Worm (Caenorhabditis elegans) whole organism, L4/young adult: ENCODE results near the gene sra-34.

Experiments
- W03F9.2 ChIP-seq: fragments of 150-350 bp; optimal IDR thresholded peaks from 2 replicates; lab custom pipeline; 2014; ENCODE audit warnings: missing biosample characterization, missing genetic modification characterization
- dao-5 ChIP-seq: sonication (generic microtip); optimal IDR thresholded peaks from 2 replicates; lab custom pipeline; 2016; ENCODE audit warnings: missing genotype, missing genetic modification characterization, moderate library complexity, missing compliant biosample characterization
- him-1 ChIP-seq: sonication (generic microtip); optimal IDR thresholded peaks from 2 replicates; lab custom pipeline; 2016; ENCODE audit warnings: missing genotype, missing genetic modification reagents, missing genetic modification characterization, missing compliant biosample characterization

Gene sra-34

ce11 chrII:4543568-4543967 lies at the start of gene sra-34:
Gene sra-34 (minus strand): TSS chrII:4543668.
- TF ChIP-seq him-1 (tag; lab: Kevin White, UChicago) (no peak), W03F9.2 (no peak), dao-5 (tag; lab: Kevin White, UChicago) (no peak)

- no peak for TF ChIP-seq W03F9.2
- no peak for TF ChIP-seq him-1 (tag; lab: Kevin White, UChicago)
- TF ChIP-seq dao-5 (tag; lab: Kevin White, UChicago), result no peak
Measured at ce11 chrII:4590660-4591059, 47.2 kb upstream of the sra-34 start.

ce11 chrII:4590086-4590485 lies 46.6 kb upstream of the sra-34 start:
- TF ChIP-seq W03F9.2 (no peak), dao-5 (tag; lab: Kevin White, UChicago) (no peak), him-1 (tag; lab: Kevin White, UChicago) (no peak)

- TF ChIP-seq W03F9.2 (no peak), dao-5 (tag; lab: Kevin White, UChicago) (no peak), him-1 (tag; lab: Kevin White, UChicago) (no peak)
Measured at ce11 chrII:4585327-4585726, 41.9 kb upstream of the sra-34 start.

ce11 chrII:4584313-4584712 lies 40.8 kb upstream of the sra-34 start:
- no peak for TF ChIP-seq dao-5 (tag; lab: Kevin White, UChicago)
- TF ChIP-seq him-1 (tag; lab: Kevin White, UChicago), result no peak
- TF ChIP-seq W03F9.2, result no peak

- TF ChIP-seq W03F9.2 (no peak), him-1 (tag; lab: Kevin White, UChicago) (no peak), dao-5 (tag; lab: Kevin White, UChicago) (no peak)
Measured at ce11 chrII:4583203-4583912, 39.9 kb upstream of the sra-34 start.

- TF ChIP-seq him-1 (tag; lab: Kevin White, UChicago) (no peak), dao-5 (tag; lab: Kevin White, UChicago) (no peak), W03F9.2 (no peak)
Measured at ce11 chrII:4581090-4581489, 37.6 kb upstream of the sra-34 start.

- TF ChIP-seq dao-5 (tag; lab: Kevin White, UChicago) (no peak), W03F9.2 (no peak), him-1 (tag; lab: Kevin White, UChicago) (no peak)
Measured at ce11 chrII:4579920-4580474, 36.5 kb upstream of the sra-34 start.

ce11 chrII:4579375-4579774 lies 35.9 kb upstream of the sra-34 start:
- no peak for TF ChIP-seq dao-5 (tag; lab: Kevin White, UChicago)
- TF ChIP-seq W03F9.2, result no peak
- no peak for TF ChIP-seq him-1 (tag; lab: Kevin White, UChicago)

- TF ChIP-seq W03F9.2, result no peak
- no peak for TF ChIP-seq him-1 (tag; lab: Kevin White, UChicago)
- no peak for TF ChIP-seq dao-5 (tag; lab: Kevin White, UChicago)
Measured at ce11 chrII:4577391-4577790, 33.9 kb upstream of the sra-34 start.

ce11 chrII:4575579-4575978 lies 32.1 kb upstream of the sra-34 start:
- no peak for TF ChIP-seq W03F9.2
- no peak for TF ChIP-seq dao-5 (tag; lab: Kevin White, UChicago)
- no peak for TF ChIP-seq him-1 (tag; lab: Kevin White, UChicago)

- TF ChIP-seq W03F9.2 (no peak), him-1 (tag; lab: Kevin White, UChicago) (no peak), dao-5 (tag; lab: Kevin White, UChicago) (no peak)
Measured at ce11 chrII:4574658-4575057, 31.2 kb upstream of the sra-34 start.

ce11 chrII:4573084-4573483 lies 29.6 kb upstream of the sra-34 start:
- no peak for TF ChIP-seq him-1 (tag; lab: Kevin White, UChicago)
- no peak for TF ChIP-seq W03F9.2
- no peak for TF ChIP-seq dao-5 (tag; lab: Kevin White, UChicago)

- no peak for TF ChIP-seq W03F9.2
- no peak for TF ChIP-seq dao-5 (tag; lab: Kevin White, UChicago)
- TF ChIP-seq him-1 (tag; lab: Kevin White, UChicago), result no peak
Measured at ce11 chrII:4572579-4572978, 29.1 kb upstream of the sra-34 start.

- no peak for TF ChIP-seq W03F9.2
- no peak for TF ChIP-seq him-1 (tag; lab: Kevin White, UChicago)
- TF ChIP-seq dao-5 (tag; lab: Kevin White, UChicago), result no peak
Measured at ce11 chrII:4571868-4572267, 28.4 kb upstream of the sra-34 start, which contains the start of gene vab-1. Gene vab-1 (plus strand): TSS chrII:4572000.
